Worm (Caenorhabditis elegans): ENCODE measurements around the gene fbxa-172.
"Not testable (repeated sequence)": the region's sequence is repeated elsewhere in the genome, so short reads cannot be mapped to it uniquely, and the experiment has no call there.

Gene fbxa-172

DNA sequence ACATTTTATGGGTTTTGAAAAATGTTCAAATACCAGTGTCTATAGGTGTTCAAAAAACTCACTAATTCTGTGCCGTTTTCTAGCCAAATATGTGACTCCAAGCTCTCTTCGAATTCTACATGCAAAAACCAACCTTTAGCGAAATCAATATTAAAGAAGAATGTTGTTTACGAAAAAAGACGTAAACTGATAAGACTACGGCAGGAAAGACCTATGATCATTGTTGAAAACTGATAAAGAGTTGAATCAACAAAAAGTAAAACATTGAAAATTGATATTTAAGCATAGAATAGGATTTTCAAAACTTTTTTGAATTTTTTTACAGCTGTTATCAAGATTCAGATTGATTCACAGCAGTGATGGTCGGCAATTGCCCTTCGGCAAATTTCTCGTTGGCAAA, 39.8 kb downstream of the fbxa-172 start, which contains the start of gene Y6G8.2:
Y6G8.2 (minus strand) TSS at position 147 of the 400 bp plus-strand sequence.
- peak; percentile 78 for TF ChIP-seq pqm-1 (tag; optimal IDR thresholded peaks at IDR 0.05)
- no peak for TF ChIP-seq php-3 (GFP tag; IDR thresholded peaks at IDR 0.05)
- peak; percentile 22 for TF ChIP-seq hlh-11 (tag; optimal IDR thresholded peaks at IDR 0.05)
- peak; percentile 5 for TF ChIP-seq duxl-1 (tag; optimal IDR thresholded peaks at IDR 0.05; ENCODE audit: poor library complexity)
- TF ChIP-seq daf-16 (GFP tag; optimal IDR thresholded peaks at IDR 0.05), result peak in 1 of 2 experiments; percentile 20
- peak; percentile 97 for TF ChIP-seq daf-16 (tag; optimal IDR thresholded peaks at IDR 0.05)
- TF ChIP-seq nhr-77 (tag; optimal IDR thresholded peaks at IDR 0.05), result peak; percentile 12
- no peak for TF ChIP-seq F49E8.2 (tag; optimal IDR thresholded peaks at IDR 0.05; ENCODE audit: borderline replicate concordance)
- peak; percentile 46 for TF ChIP-seq dve-1 (tag; optimal IDR thresholded peaks at IDR 0.05; ENCODE audit: insufficient read depth)
- peak; percentile 26; the same call in 1 of the 2 replicates for TF ChIP-seq dmd-6 (GFP tag; IDR thresholded peaks at IDR 0.05)
- no peak for TF ChIP-seq T20F7.1 (GFP tag; optimal IDR thresholded peaks at IDR 0.05)
- no peak for TF ChIP-seq fos-1 (tag; optimal IDR thresholded peaks at IDR 0.05)
- TF ChIP-seq gei-8 (GFP tag; optimal IDR thresholded peaks at IDR 0.05), result no peak
- peak; percentile 44 for TF ChIP-seq nhr-28 (tag; optimal IDR thresholded peaks at IDR 0.05)

DNA sequence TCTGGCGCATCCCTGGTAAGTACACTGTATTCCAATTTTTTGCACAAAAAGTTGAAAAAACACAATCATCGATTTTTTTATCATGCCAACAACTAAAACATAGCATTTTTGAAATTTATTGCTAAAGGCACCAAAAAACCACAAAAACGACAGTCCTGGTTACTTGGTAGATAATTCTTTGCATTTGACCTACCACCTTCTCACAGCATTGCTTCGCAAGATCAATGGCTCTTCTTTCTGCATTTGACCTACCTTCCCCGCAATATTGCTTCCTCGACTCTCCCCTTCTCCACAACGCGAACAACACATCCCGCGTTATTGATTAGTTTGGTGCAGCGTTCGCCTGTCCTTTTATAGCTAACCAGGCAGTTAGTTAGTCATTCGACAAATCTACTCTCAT, 42.5 kb downstream of the fbxa-172 start, which contains the start of gene ztf-25:
ztf-25 (plus strand) TSS at position 301 of the 400 bp plus-strand sequence.
- TF ChIP-seq madf-5 (GFP tag; IDR thresholded peaks at IDR 0.05), result no peak
- TF ChIP-seq nhr-6 (tag; optimal IDR thresholded peaks at IDR 0.05), result no peak
- no peak for TF ChIP-seq pha-4 (GFP tag; IDR thresholded peaks at IDR 0.05)
- no peak for TF ChIP-seq pha-4 (tag; optimal IDR thresholded peaks at IDR 0.05)
- TF ChIP-seq ceh-32 (tag; optimal IDR thresholded peaks at IDR 0.05; ENCODE audit: poor library complexity), result no peak
- TF ChIP-seq nhr-28 (tag; optimal IDR thresholded peaks at IDR 0.05), result no peak
- no peak for TF ChIP-seq F26F4.8 (GFP tag; conservative IDR thresholded peaks at IDR 0.05)
- TF ChIP-seq ceh-82 (tag; optimal IDR thresholded peaks at IDR 0.05), result no peak
- TF ChIP-seq F44E2.7 (GFP tag; IDR thresholded peaks at IDR 0.05), result no peak

DNA sequence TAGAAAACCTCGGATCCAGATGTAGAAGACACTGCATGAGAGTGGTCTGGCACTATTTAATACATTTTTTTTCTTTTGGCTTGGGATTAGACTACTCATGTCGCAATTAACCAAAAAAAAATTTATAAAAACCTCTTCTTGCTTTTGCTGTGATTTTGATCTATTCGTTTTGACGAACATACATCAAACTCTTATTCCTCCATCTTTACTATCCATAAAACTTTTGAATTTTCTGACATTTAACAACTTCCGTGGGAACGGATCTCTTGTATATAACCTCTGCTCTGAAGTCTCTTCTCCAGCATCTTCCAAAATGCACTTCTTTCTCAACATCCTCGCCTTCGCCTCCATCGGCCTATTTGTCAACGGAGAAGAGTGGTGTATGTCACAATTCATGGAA, 47.0 kb downstream of the fbxa-172 start, which contains the start of gene Y6G8.16:
Y6G8.16 (plus strand) TSS at position 301 of the 400 bp plus-strand sequence.
- not testable (repeated sequence) for TF ChIP-seq lin-29 (GFP tag; IDR thresholded peaks at IDR 0.05); daf-19 (GFP tag; conservative IDR thresholded peaks at IDR 0.05); duxl-1 (tag; optimal IDR thresholded peaks at IDR 0.05; ENCODE audit: poor library complexity)

DNA sequence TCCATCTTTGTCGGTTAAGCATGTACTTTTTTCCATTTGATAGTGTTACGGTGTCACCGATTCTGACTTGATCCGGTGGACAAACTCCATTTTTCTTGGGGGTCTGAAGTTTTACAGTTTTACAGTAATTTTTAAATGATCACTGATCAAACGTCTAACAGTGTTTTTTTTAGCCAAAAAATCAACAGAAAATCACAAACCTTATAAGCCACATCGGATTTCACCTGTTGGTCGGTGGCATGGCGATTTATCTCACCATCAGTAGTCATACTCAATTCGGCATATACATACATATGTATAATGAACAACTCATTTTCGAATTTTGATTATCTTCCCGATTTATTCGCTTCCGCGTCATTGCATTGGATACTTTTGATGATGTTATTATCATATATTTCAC, 48.8 kb downstream of the fbxa-172 start, which contains the start of gene srz-91:
srz-91 (plus strand) TSS at position 301 of the 400 bp plus-strand sequence.
- TF ChIP-seq jun-1 (tag; optimal IDR thresholded peaks at IDR 0.05) (no peak), aly-2 (tag; optimal IDR thresholded peaks at IDR 0.05) (no peak), egl-27 (tag; optimal IDR thresholded peaks at IDR 0.05) (no peak), lin-38 (GFP tag; IDR thresholded peaks at IDR 0.05) (no peak), saeg-2 (GFP tag; IDR thresholded peaks at IDR 0.05) (no peak), zip-11 (GFP tag; IDR thresholded peaks at IDR 0.05) (no peak), nhr-11 (tag; optimal IDR thresholded peaks at IDR 0.05) (no peak), nhr-77 (tag; optimal IDR thresholded peaks at IDR 0.05) (no peak), T20F7.1 (GFP tag; optimal IDR thresholded peaks at IDR 0.05) (no peak)

DNA sequence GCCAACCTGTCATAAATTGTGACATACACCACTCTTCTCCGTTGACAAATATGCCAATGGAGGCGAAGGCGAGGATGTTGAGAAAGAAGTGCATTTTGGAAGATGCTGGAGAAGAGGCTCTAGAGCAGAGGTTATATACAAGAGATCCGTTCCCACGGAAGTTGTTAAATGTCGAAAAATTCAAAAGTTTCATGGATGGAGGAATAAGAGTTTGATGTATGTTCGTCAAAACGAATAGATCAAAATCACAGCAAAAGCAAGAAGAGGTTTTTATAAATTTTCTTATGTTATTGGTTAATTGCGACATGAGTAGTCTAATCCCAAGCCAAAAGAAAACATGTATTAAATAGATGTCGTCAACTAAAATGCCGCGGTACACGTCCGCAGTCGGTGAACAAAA, 51.5 kb downstream of the fbxa-172 start, which contains the start of gene Y6G8.15:
Y6G8.15 (minus strand) TSS at position 101 of the 400 bp plus-strand sequence.
- TF ChIP-seq lin-39 (tag; optimal IDR thresholded peaks at IDR 0.05); fkh-10 (GFP tag; optimal IDR thresholded peaks at IDR 0.05); egl-43 (GFP tag; IDR thresholded peaks at IDR 0.05): not testable (repeated sequence)
